Worm (Caenorhabditis elegans) whole organism, mixed stage, embryonic: ENCODE results near the gene fard-1.
A peak's percentile ranks its signal among the peaks of the same experiment; 100 is the strongest.

Experiments used
- M03D4.4 ChIP-seq: sonication (generic microtip); optimal IDR thresholded peaks from 2 replicates; lab custom pipeline; 2017; ENCODE audit warnings: mild to moderate bottlenecking, missing genetic modification characterization, missing compliant biosample characterization
- ceh-39 ChIP-seq: fragments of 150-350 bp; optimal IDR thresholded peaks from 2 replicates; lab custom pipeline; 2014; ENCODE audit warnings: missing biosample characterization, missing genetic modification characterization
- ceh-43 ChIP-seq: fragments of 200-800 bp; sonication (Bioruptor generic); optimal IDR thresholded peaks from 2 replicates; lab custom pipeline; 2018; ENCODE audit warnings: mild to moderate bottlenecking, missing genetic modification characterization, moderate library complexity, missing compliant biosample characterization
- ceh-83 ChIP-seq: fragments of 200-800 bp; sonication (Bioruptor generic); optimal IDR thresholded peaks from 2 replicates; lab custom pipeline; 2018; ENCODE audit warnings: mild to moderate bottlenecking, missing genetic modification characterization, missing compliant biosample characterization
- ces-1 ChIP-seq: fragments of 150-350 bp; optimal IDR thresholded peaks from 2 replicates; lab custom pipeline; 2014; ENCODE audit warnings: missing biosample characterization, missing genetic modification reagents, missing genetic modification characterization
- cnd-1 ChIP-seq: fragments of 200-800 bp; sonication (Bioruptor generic); optimal IDR thresholded peaks from 2 replicates; lab custom pipeline; 2018; ENCODE audit warnings: mild to moderate bottlenecking, missing genetic modification characterization, missing compliant biosample characterization
- drap-1 ChIP-seq: fragments of 200-800 bp; sonication (Bioruptor generic); optimal IDR thresholded peaks from 3 replicates; lab custom pipeline; 2018; ENCODE audit warnings: mild to moderate bottlenecking, missing genetic modification characterization, missing compliant biosample characterization
- elt-1 ChIP-seq: sonication (generic microtip); optimal IDR thresholded peaks from 2 replicates; lab custom pipeline; 2017; ENCODE audit warnings: missing genetic modification characterization, mild to moderate bottlenecking, missing compliant biosample characterization, antibody characterized with exemption, moderate library complexity, borderline replicate concordance; ENCODE audit not compliant: insufficient read depth
- elt-3 ChIP-seq: fragments of 150-350 bp; optimal IDR thresholded peaks from 2 replicates; lab custom pipeline; 2014; ENCODE audit warnings: missing biosample characterization, missing genetic modification characterization
- hlh-1 ChIP-seq: fragments of 150-350 bp; optimal IDR thresholded peaks from 2 replicates; lab custom pipeline; 2014; ENCODE audit warnings: missing biosample characterization, missing genetic modification reagents, missing genetic modification characterization
- lsy-2 ChIP-seq: fragments of 150-350 bp; optimal IDR thresholded peaks from 2 replicates; lab custom pipeline; 2014; ENCODE audit warnings: missing biosample characterization, missing genetic modification characterization
- mab-5 ChIP-seq: fragments of 150-350 bp; optimal IDR thresholded peaks from 2 replicates; lab custom pipeline; 2014; ENCODE audit warnings: missing biosample characterization, missing genetic modification characterization
- mep-1 ChIP-seq: fragments of 150-350 bp; optimal IDR thresholded peaks from 2 replicates; lab custom pipeline; 2017; ENCODE audit warnings: missing biosample characterization, missing genetic modification reagents, missing genetic modification characterization, inconsistent platforms
- mls-2 ChIP-seq: sonication (generic microtip); optimal IDR thresholded peaks from 2 replicates; lab custom pipeline; 2016; ENCODE audit warnings: mild to moderate bottlenecking, missing genetic modification characterization, moderate library complexity, missing compliant biosample characterization
- nhr-12 ChIP-seq: fragments of 150-350 bp; optimal IDR thresholded peaks from 2 replicates; lab custom pipeline; 2014; ENCODE audit warnings: missing biosample characterization, missing genetic modification characterization
- nhr-2 ChIP-seq: fragments of 150-350 bp; optimal IDR thresholded peaks from 2 replicates; lab custom pipeline; 2014; ENCODE audit warnings: missing biosample characterization, missing genetic modification characterization
- nhr-237 ChIP-seq: fragments of 150-350 bp; optimal IDR thresholded peaks from 2 replicates; lab custom pipeline; 2014; ENCODE audit warnings: missing biosample characterization, missing genetic modification characterization
- nhr-76 ChIP-seq: sonication (generic microtip); optimal IDR thresholded peaks from 2 replicates; lab custom pipeline; 2017; ENCODE audit warnings: missing biosample characterization, missing genetic modification characterization
- pha-4 ChIP-seq: fragments of 150-350 bp; optimal IDR thresholded peaks from 2 replicates; lab custom pipeline; 2018; ENCODE audit warnings: missing biosample characterization, missing genetic modification reagents, missing genetic modification characterization
- sem-2 ChIP-seq: fragments of 200-800 bp; sonication (Bioruptor generic); optimal IDR thresholded peaks from 2 replicates; lab custom pipeline; 2018; ENCODE audit warnings: mild to moderate bottlenecking, missing genetic modification characterization, missing compliant biosample characterization
- snpc-4 ChIP-seq: fragments of 150-350 bp; optimal IDR thresholded peaks from 2 replicates; lab custom pipeline; 2014; ENCODE audit warnings: missing biosample characterization, missing genetic modification characterization
- tbx-8 ChIP-seq: fragments of 200-800 bp; sonication (Bioruptor generic); optimal IDR thresholded peaks from 2 replicates; lab custom pipeline; 2018; ENCODE audit warnings: mild to moderate bottlenecking, missing genetic modification characterization, moderate library complexity, missing compliant biosample characterization
- unc-120 ChIP-seq: sonication (generic microtip); optimal IDR thresholded peaks from 2 replicates; lab custom pipeline; 2017; ENCODE audit warnings: missing genetic modification characterization, missing compliant biosample characterization; ENCODE audit not compliant: poor library complexity, severe bottlenecking
- unc-39 ChIP-seq: fragments of 150-350 bp; optimal IDR thresholded peaks from 2 replicates; lab custom pipeline; 2014; ENCODE audit warnings: missing biosample characterization, missing genetic modification characterization
- unc-62 ChIP-seq: fragments of 150-350 bp; optimal IDR thresholded peaks from 2 replicates; lab custom pipeline; 2014; ENCODE audit warnings: missing biosample characterization, missing genetic modification reagents, missing genetic modification characterization
- zip-8 ChIP-seq: fragments of 150-350 bp; optimal IDR thresholded peaks from 2 replicates; lab custom pipeline; 2014; ENCODE audit warnings: missing biosample characterization, missing genetic modification characterization
- ztf-11 ChIP-seq: fragments of 150-350 bp; optimal IDR thresholded peaks from 2 replicates; lab custom pipeline; 2014; ENCODE audit warnings: missing biosample characterization, missing genetic modification characterization

The fard-1 gene

ce11 chrX:2921737-2922136, 11.4 kb upstream of the fard-1 start:
- TF ChIP-seq nhr-2 (tag; lab: Kevin White, UChicago) (peak; percentile 6), elt-3 (tag; lab: Kevin White, UChicago) (no peak), lsy-2 (tag; lab: Kevin White, UChicago) (no peak), sem-2 (GFP tag; lab: Kevin White, UChicago) (no peak), ces-1 (peak; percentile 92), nhr-237 (tag; lab: Kevin White, UChicago) (no peak)

- no peak for TF ChIP-seq mab-5 (tag; lab: Kevin White, UChicago)
- no peak for TF ChIP-seq zip-8 (tag; lab: Kevin White, UChicago)
- no peak for TF ChIP-seq nhr-12
- no peak for TF ChIP-seq sem-2 (GFP tag; lab: Kevin White, UChicago)
- TF ChIP-seq unc-120 (tag; lab: Kevin White, UChicago): no peak
- no peak for TF ChIP-seq ceh-43
- TF ChIP-seq drap-1: no peak
- no peak for TF ChIP-seq elt-3 (tag; lab: Kevin White, UChicago)
- TF ChIP-seq mls-2 (tag; lab: Kevin White, UChicago): no peak
- TF ChIP-seq ceh-83 (GFP tag; lab: Kevin White, UChicago): no peak
- TF ChIP-seq nhr-237 (tag; lab: Kevin White, UChicago): no peak
- TF ChIP-seq nhr-2 (tag; lab: Kevin White, UChicago): peak; percentile 57
- no peak for TF ChIP-seq ztf-11
- peak; percentile 93 for TF ChIP-seq ces-1
- no peak for TF ChIP-seq mep-1
- TF ChIP-seq cnd-1 (tag; lab: Kevin White, UChicago): no peak
- no peak for TF ChIP-seq M03D4.4 (tag; lab: Kevin White, UChicago)
These were observed 10.5 kb upstream of the fard-1 start for ce11 chrX:2922602-2923203.

ce11 chrX:2923888-2924287, 9.3 kb upstream of the fard-1 start, which contains the start of gene hst-3.2:
Gene hst-3.2, minus strand, starts transcription at chrX:2923988.
- no peak for TF ChIP-seq tbx-8 (GFP tag; lab: Kevin White, UChicago)
- no peak for TF ChIP-seq pha-4 (tag; lab: Kevin White, UChicago)
- no peak for TF ChIP-seq ceh-83 (GFP tag; lab: Kevin White, UChicago)
- TF ChIP-seq M03D4.4 (tag; lab: Kevin White, UChicago): no peak
- no peak for TF ChIP-seq unc-39 (tag; lab: Kevin White, UChicago)
- TF ChIP-seq mls-2 (tag; lab: Kevin White, UChicago): no peak
- TF ChIP-seq unc-62 (GFP tag; lab: Kevin White, UChicago): no peak
- no peak for TF ChIP-seq ceh-39
- no peak for TF ChIP-seq nhr-2 (tag; lab: Kevin White, UChicago)
- TF ChIP-seq unc-120 (tag; lab: Kevin White, UChicago): no peak
- TF ChIP-seq, all 35 proteins: peak for 0

ce11 chrX:2924438-2924837, 8.7 kb upstream of the fard-1 start:
- TF ChIP-seq ces-1 (peak; percentile 91), drap-1 (no peak)
- TF ChIP-seq, all 35 proteins: peak for 1

- TF ChIP-seq ces-1: peak; percentile 90
- no peak for TF ChIP-seq drap-1
These were observed 7.2 kb upstream of the fard-1 start for ce11 chrX:2925950-2926349.

- TF ChIP-seq ces-1 (peak; percentile 68), mep-1 (no peak), M03D4.4 (tag; lab: Kevin White, UChicago) (no peak), ceh-39 (no peak), pha-4 (tag; lab: Kevin White, UChicago) (no peak)
These were observed 5.6 kb upstream of the fard-1 start for ce11 chrX:2927576-2927975.

ce11 chrX:2928089-2928488, 5.1 kb upstream of the fard-1 start:
- TF ChIP-seq elt-1 (tag; lab: Kevin White, UChicago): peak; percentile 51
- TF ChIP-seq unc-62 (GFP tag; lab: Kevin White, UChicago): peak; percentile 50
- no peak for TF ChIP-seq ceh-83 (GFP tag; lab: Kevin White, UChicago)
- TF ChIP-seq, all 35 proteins: peak for 2

- TF ChIP-seq elt-1 (tag; lab: Kevin White, UChicago) (no peak), mls-2 (tag; lab: Kevin White, UChicago) (no peak), ztf-11 (no peak), drap-1 (no peak), nhr-76 (no peak), ceh-43 (no peak), pha-4 (tag; lab: Kevin White, UChicago) (no peak), zip-8 (tag; lab: Kevin White, UChicago) (no peak), mep-1 (no peak), ces-1 (no peak), hlh-1 (no peak), ceh-83 (GFP tag; lab: Kevin White, UChicago) (no peak), snpc-4 (no peak)
These were observed 1.3 kb upstream of the fard-1 start for ce11 chrX:2931852-2932251.
